In the genomic region with DNA sequence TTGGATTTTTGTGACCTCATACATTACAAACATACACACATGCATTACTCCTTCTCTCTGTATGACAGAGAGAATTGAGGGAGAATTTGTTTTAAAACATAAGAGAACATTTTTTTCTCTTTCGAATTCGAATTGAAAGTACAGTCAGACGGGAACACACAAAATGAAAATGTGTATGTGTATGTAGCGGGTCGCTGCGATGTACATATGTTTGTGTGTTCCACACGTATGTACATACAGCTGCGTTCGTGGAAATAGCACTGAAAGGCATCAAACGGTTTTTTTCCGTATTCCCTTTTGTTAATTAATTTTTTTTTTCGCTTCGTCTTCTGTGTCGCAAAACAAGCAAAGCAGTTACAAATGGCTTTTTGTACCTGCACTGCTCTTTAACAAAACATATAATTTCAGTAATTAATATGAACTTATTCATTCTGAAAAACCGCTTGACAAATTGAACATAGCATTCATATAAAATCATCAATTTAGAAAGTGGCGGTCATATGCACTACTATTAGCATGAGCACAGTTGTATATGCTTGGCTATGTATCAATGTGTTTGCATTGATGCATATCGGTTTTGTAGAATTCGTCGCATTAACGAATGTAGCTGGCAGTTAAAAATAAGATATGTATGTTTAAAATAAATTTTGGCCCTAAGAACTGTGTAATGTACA, we compare ENCODE assay signal across 1 fruit fly cellular context.
TF ChIP-seq lines count a peak whose summit lies in the region.

No protein-coding gene starts in this region.

TF ChIP-seq in whole organism, embryonic, 481 proteins besides CTCF, POLR2A, EP300 and RAD21 (continued from another document and continues in another):
- TF ChIP-seq Abd-B (GFP tag; optimal IDR thresholded peaks at IDR 0.05; lab: Kevin White, UChicago) (peak; percentile 93), stwl (tag; optimal IDR thresholded peaks at IDR 0.05; lab: Kevin White, UChicago) (peak; percentile 46), CG2875 (GFP tag; optimal IDR thresholded peaks at IDR 0.05; lab: Kevin White, UChicago) (peak; percentile 90), Ssrp (tag; optimal IDR thresholded peaks at IDR 0.05; lab: Kevin White, UChicago) (peak; percentile 96), Elba2 (GFP tag; optimal IDR thresholded peaks at IDR 0.05; lab: Kevin White, UChicago) (no peak), h (optimal IDR thresholded peaks at IDR 0.05; lab: Kevin White, UChicago) (no peak), CG18619 (GFP tag; optimal IDR thresholded peaks at IDR 0.05; lab: Kevin White, UChicago) (peak; percentile 97), CG17359 (tag; optimal IDR thresholded peaks at IDR 0.05; lab: Kevin White, UChicago) (peak; percentile 95), CG18011 (GFP tag; optimal IDR thresholded peaks at IDR 0.05; lab: Kevin White, UChicago) (peak; percentile 86), ind (GFP tag; optimal IDR thresholded peaks at IDR 0.05; lab: Kevin White, UChicago) (peak; percentile 94), HLHmδ (GFP tag; optimal IDR thresholded peaks at IDR 0.05; lab: Kevin White, UChicago) (peak; percentile 57), CrebB (tag; optimal IDR thresholded peaks at IDR 0.05; lab: Kevin White, UChicago) (peak; percentile 94), nmo (GFP tag; optimal IDR thresholded peaks at IDR 0.05; lab: Kevin White, UChicago) (peak; percentile 98), CG12659 (GFP tag; optimal IDR thresholded peaks at IDR 0.05; lab: Kevin White, UChicago) (peak; percentile 98), CG4854 (GFP tag; optimal IDR thresholded peaks at IDR 0.05; lab: Kevin White, UChicago) (peak; percentile 93), CG2199 (GFP tag; IDR thresholded peaks at IDR 0.05; lab: Robert Waterston, UW) (peak; percentile 95; the same call in 2 of the 3 replicates), inv (GFP tag; IDR thresholded peaks at IDR 0.05; lab: Robert Waterston, UW; ENCODE audit: partially characterized antibody) (no peak), lilli (GFP tag; optimal IDR thresholded peaks at IDR 0.05; lab: Kevin White, UChicago) (peak; percentile 97), Opbp (GFP tag; IDR thresholded peaks at IDR 0.05; lab: Robert Waterston, UW; ENCODE audit: partially characterized antibody) (no peak), CG4404 (GFP tag; IDR thresholded peaks at IDR 0.05; lab: Robert Waterston, UW) (peak; percentile 92), gcm (GFP tag; optimal IDR thresholded peaks at IDR 0.05; lab: Kevin White, UChicago) (peak; percentile 96), crol (GFP tag; IDR thresholded peaks at IDR 0.05; lab: Robert Waterston, UW) (peak; percentile 49; the same call in 1 of the 2 replicates), tap (tag; optimal IDR thresholded peaks at IDR 0.05; lab: Kevin White, UChicago) (peak; percentile 94), CG31388 (GFP tag; optimal IDR thresholded peaks at IDR 0.05; lab: Kevin White, UChicago) (peak; percentile 73), CG12391 (tag; optimal IDR thresholded peaks at IDR 0.05; lab: Kevin White, UChicago) (peak; percentile 97), hb (GFP tag; IDR thresholded peaks at IDR 0.05; lab: Robert Waterston, UW; ENCODE audit: partially characterized antibody) (no peak), CG12744 (GFP tag; optimal IDR thresholded peaks at IDR 0.05; lab: Kevin White, UChicago) (peak; percentile 91), CG9437 (GFP tag; optimal IDR thresholded peaks at IDR 0.05; lab: Kevin White, UChicago) (peak; percentile 94), C15 (GFP tag; IDR thresholded peaks at IDR 0.05; lab: Robert Waterston, UW) (peak; percentile 67; the same call in 1 of the 3 replicates), CG8765 (GFP tag; IDR thresholded peaks at IDR 0.05; lab: Robert Waterston, UW) (peak; percentile 85), CG12769 (tag; optimal IDR thresholded peaks at IDR 0.05; lab: Kevin White, UChicago) (peak; percentile 93), Oli (tag; optimal IDR thresholded peaks at IDR 0.05; lab: Kevin White, UChicago) (peak; percentile 98), CG16813 (GFP tag; IDR thresholded peaks at IDR 0.05; lab: Robert Waterston, UW; ENCODE audit: partially characterized antibody) (no peak), CG4617 (GFP tag; optimal IDR thresholded peaks at IDR 0.05; lab: Kevin White, UChicago; ENCODE audit: borderline replicate concordance) (peak; percentile 54), CkIIα-i1 (GFP tag; IDR thresholded peaks at IDR 0.05; lab: Robert Waterston, UW) (no peak), Optix (GFP tag; IDR thresholded peaks at IDR 0.05; lab: Robert Waterston, UW) (peak; percentile 91), CG11085 (GFP tag; IDR thresholded peaks at IDR 0.05; lab: Robert Waterston, UW) (peak; percentile 86), YL-1 (GFP tag; optimal IDR thresholded peaks at IDR 0.05; lab: Kevin White, UChicago) (peak; percentile 91), CG12071 (GFP tag; optimal IDR thresholded peaks at IDR 0.05; lab: Kevin White, UChicago) (peak; percentile 92), Ets97D (GFP tag; optimal IDR thresholded peaks at IDR 0.05; lab: Kevin White, UChicago) (peak; percentile 80), CG17802 (tag; optimal IDR thresholded peaks at IDR 0.05; lab: Kevin White, UChicago) (peak; percentile 81), chif (GFP tag; optimal IDR thresholded peaks at IDR 0.05; lab: Kevin White, UChicago) (peak; percentile 93 to 95), hth (optimal IDR thresholded peaks at IDR 0.05; lab: Kevin White, UChicago) (no peak), shn (GFP tag; optimal IDR thresholded peaks at IDR 0.05; lab: Kevin White, UChicago) (peak; percentile 94), NC2α (GFP tag; optimal IDR thresholded peaks at IDR 0.05; lab: Kevin White, UChicago) (peak; percentile 92), CG8281 (tag; optimal IDR thresholded peaks at IDR 0.05; lab: Kevin White, UChicago) (peak; percentile 91), Xbp1 (GFP tag; optimal IDR thresholded peaks at IDR 0.05; lab: Kevin White, UChicago) (peak; percentile 93), CG3163 (GFP tag; optimal IDR thresholded peaks at IDR 0.05; lab: Kevin White, UChicago) (peak; percentile 98), CG6175 (GFP tag; IDR thresholded peaks at IDR 0.05; lab: Robert Waterston, UW) (peak; percentile 78; the same call in 2 of the 3 replicates), CG7963 (GFP tag; IDR thresholded peaks at IDR 0.05; lab: Robert Waterston, UW; ENCODE audit: partially characterized antibody) (no peak), E2f1 (GFP tag; IDR thresholded peaks at IDR 0.05; lab: Robert Waterston, UW) (peak; percentile 90), jumu (GFP tag; optimal IDR thresholded peaks at IDR 0.05; lab: Kevin White, UChicago) (peak; percentile 95), eve (GFP tag; optimal IDR thresholded peaks at IDR 0.05; lab: Kevin White, UChicago) (no peak), row (GFP tag; IDR thresholded peaks at IDR 0.05; lab: Robert Waterston, UW) (peak; percentile 95), CG4360 (GFP tag; IDR thresholded peaks at IDR 0.05; lab: Robert Waterston, UW) (peak; percentile 64; the same call in 1 of the 2 replicates), CG8388 (GFP tag; optimal IDR thresholded peaks at IDR 0.05; lab: Kevin White, UChicago) (peak; percentile 96), CG11456 (GFP tag; IDR thresholded peaks at IDR 0.05; lab: Robert Waterston, UW) (peak; percentile 87), CG8944 (GFP tag; optimal IDR thresholded peaks at IDR 0.05; lab: Kevin White, UChicago) (peak; percentile 91), gfzf (GFP tag; optimal IDR thresholded peaks at IDR 0.05; lab: Kevin White, UChicago) (no peak), z (GFP tag; IDR thresholded peaks at IDR 0.05; lab: Robert Waterston, UW) (no peak), CG10543 (GFP tag; optimal IDR thresholded peaks at IDR 0.05; lab: Kevin White, UChicago) (peak; percentile 98), Pdp1 (GFP tag; optimal IDR thresholded peaks at IDR 0.05; lab: Kevin White, UChicago) (peak; percentile 88 to 96), CG2120 (GFP tag; optimal IDR thresholded peaks at IDR 0.05; lab: Kevin White, UChicago) (peak; percentile 97), emc (GFP tag; optimal IDR thresholded peaks at IDR 0.05; lab: Kevin White, UChicago) (peak; percentile 90), CG18599 (GFP tag; optimal IDR thresholded peaks at IDR 0.05; lab: Kevin White, UChicago) (peak; percentile 97), fu2 (GFP tag; optimal IDR thresholded peaks at IDR 0.05; lab: Kevin White, UChicago) (peak; percentile 95), CG10366 (GFP tag; IDR thresholded peaks at IDR 0.05; lab: Robert Waterston, UW) (peak; percentile 85), CG7987 (GFP tag; optimal IDR thresholded peaks at IDR 0.05; lab: Kevin White, UChicago) (peak; percentile 92), CG10274 (GFP tag; optimal IDR thresholded peaks at IDR 0.05; lab: Kevin White, UChicago) (peak; percentile 89), CG34422 (GFP tag; IDR thresholded peaks at IDR 0.05; lab: Robert Waterston, UW) (peak; percentile 91), usp (GFP tag; optimal IDR thresholded peaks at IDR 0.05; lab: Kevin White, UChicago) (no peak), CG4424 (GFP tag; optimal IDR thresholded peaks at IDR 0.05; lab: Kevin White, UChicago) (peak; percentile 93), Max (GFP tag; optimal IDR thresholded peaks at IDR 0.05; lab: Kevin White, UChicago) (peak; percentile 97), nerfin-1 (tag; optimal IDR thresholded peaks at IDR 0.05; lab: Kevin White, UChicago) (peak; percentile 95), kah (GFP tag; optimal IDR thresholded peaks at IDR 0.05; lab: Kevin White, UChicago) (peak; percentile 93), CG4820 (GFP tag; optimal IDR thresholded peaks at IDR 0.05; lab: Kevin White, UChicago) (peak; percentile 90), disco-r (GFP tag; optimal IDR thresholded peaks at IDR 0.05; lab: Kevin White, UChicago) (peak; percentile 93), D19A (tag; optimal IDR thresholded peaks at IDR 0.05; lab: Kevin White, UChicago) (peak; percentile 95), Sry-δ (GFP tag; optimal IDR thresholded peaks at IDR 0.05; lab: Kevin White, UChicago) (peak; percentile 49), Nf-YC (tag; optimal IDR thresholded peaks at IDR 0.05; lab: Kevin White, UChicago) (peak; percentile 89), Hey (tag; optimal IDR thresholded peaks at IDR 0.05; lab: Kevin White, UChicago) (no peak), Hr39 (optimal IDR thresholded peaks at IDR 0.05; lab: Kevin White, UChicago) (no peak), nau (GFP tag; optimal IDR thresholded peaks at IDR 0.05; lab: Kevin White, UChicago) (peak; percentile 95), pnt (GFP tag; optimal IDR thresholded peaks at IDR 0.05; lab: Kevin White, UChicago) (peak; percentile 93), ase (GFP tag; IDR thresholded peaks at IDR 0.05; lab: Robert Waterston, UW) (peak; percentile 84), BtbVII (GFP tag; optimal IDR thresholded peaks at IDR 0.05; lab: Kevin White, UChicago) (peak; percentile 96), al (GFP tag; IDR thresholded peaks at IDR 0.05; lab: Robert Waterston, UW) (peak; percentile 90), CG4282 (GFP tag; optimal IDR thresholded peaks at IDR 0.05; lab: Kevin White, UChicago) (peak; percentile 70), grau (tag; optimal IDR thresholded peaks at IDR 0.05; lab: Kevin White, UChicago) (peak; percentile 96), CG2116 (GFP tag; optimal IDR thresholded peaks at IDR 0.05; lab: Kevin White, UChicago) (peak; percentile 77), mld (GFP tag; IDR thresholded peaks at IDR 0.05; lab: Robert Waterston, UW; ENCODE audit: partially characterized antibody) (no peak), CG1832 (GFP tag; optimal IDR thresholded peaks at IDR 0.05; lab: Kevin White, UChicago) (no peak), tna (GFP tag; IDR thresholded peaks at IDR 0.05; lab: Robert Waterston, UW; ENCODE audit: partially characterized antibody) (no peak), ewg (GFP tag; optimal IDR thresholded peaks at IDR 0.05; lab: Kevin White, UChicago) (peak; percentile 91), Ravus (GFP tag; IDR thresholded peaks at IDR 0.05; lab: Robert Waterston, UW) (peak; percentile 70), Usf (GFP tag; optimal IDR thresholded peaks at IDR 0.05; lab: Kevin White, UChicago) (peak; percentile 92), CG17829 (tag; optimal IDR thresholded peaks at IDR 0.05; lab: Kevin White, UChicago) (peak; percentile 96), GATAe (GFP tag; conservative IDR thresholded peaks at IDR 0.05; lab: Robert Waterston, UW) (peak; percentile 60), NC2β (GFP tag; optimal IDR thresholded peaks at IDR 0.05; lab: Kevin White, UChicago) (peak; percentile 90), CG18764 (GFP tag; optimal IDR thresholded peaks at IDR 0.05; lab: Kevin White, UChicago) (peak; percentile 87), CG10267 (tag; optimal IDR thresholded peaks at IDR 0.05; lab: Kevin White, UChicago) (peak; percentile 92), Mes4 (GFP tag; optimal IDR thresholded peaks at IDR 0.05; lab: Kevin White, UChicago) (peak; percentile 96), Hr78 (GFP tag; optimal IDR thresholded peaks at IDR 0.05; lab: Kevin White, UChicago) (peak in 1 of 2 experiments; percentile 91), ftz-f1 (GFP tag; optimal IDR thresholded peaks at IDR 0.05; lab: Kevin White, UChicago) (no peak), CG13296 (GFP tag; optimal IDR thresholded peaks at IDR 0.05; lab: Kevin White, UChicago) (peak; percentile 98), CG3847 (GFP tag; IDR thresholded peaks at IDR 0.05; lab: Robert Waterston, UW) (peak; percentile 93), dimm (GFP tag; IDR thresholded peaks at IDR 0.05; lab: Robert Waterston, UW) (no peak), pan (optimal IDR thresholded peaks at IDR 0.05; lab: Kevin White, UChicago) (no peak), pan (GFP tag; optimal IDR thresholded peaks at IDR 0.05 in 1 of 2, IDR thresholded peaks at IDR 0.05 in 1 of 2) (peak in 1 of 2 experiments; percentile 92), onecut (GFP tag; IDR thresholded peaks at IDR 0.05; lab: Robert Waterston, UW) (peak; percentile 90), CG2712 (tag; optimal IDR thresholded peaks at IDR 0.05; lab: Kevin White, UChicago) (peak; percentile 98), peb (GFP tag; IDR thresholded peaks at IDR 0.05; lab: Robert Waterston, UW) (peak; percentile 82), Antp (GFP tag; optimal IDR thresholded peaks at IDR 0.05; lab: Kevin White, UChicago) (peak; percentile 94), tll (GFP tag; optimal IDR thresholded peaks at IDR 0.05; lab: Kevin White, UChicago) (peak in 1 of 2 experiments; percentile 48), amos (GFP tag; IDR thresholded peaks at IDR 0.05; lab: Robert Waterston, UW; ENCODE audit: partially characterized antibody) (no peak), CG6689 (GFP tag; IDR thresholded peaks at IDR 0.05; lab: Robert Waterston, UW) (peak; percentile 88), CHES-1-like (GFP tag; optimal IDR thresholded peaks at IDR 0.05; lab: Kevin White, UChicago) (peak; percentile 95), CG4730 (GFP tag; IDR thresholded peaks at IDR 0.05; lab: Robert Waterston, UW) (peak; percentile 82), CG3995 (GFP tag; optimal IDR thresholded peaks at IDR 0.05; lab: Kevin White, UChicago) (peak; percentile 69), CG30431 (GFP tag; optimal IDR thresholded peaks at IDR 0.05; lab: Kevin White, UChicago) (peak; percentile 92), unc-4 (GFP tag; IDR thresholded peaks at IDR 0.05; lab: Robert Waterston, UW; ENCODE audit: partially characterized antibody) (no peak)
